Fruit fly (Drosophila melanogaster): ENCODE measurements around the gene Grp170.

The Grp170 gene

DNA sequence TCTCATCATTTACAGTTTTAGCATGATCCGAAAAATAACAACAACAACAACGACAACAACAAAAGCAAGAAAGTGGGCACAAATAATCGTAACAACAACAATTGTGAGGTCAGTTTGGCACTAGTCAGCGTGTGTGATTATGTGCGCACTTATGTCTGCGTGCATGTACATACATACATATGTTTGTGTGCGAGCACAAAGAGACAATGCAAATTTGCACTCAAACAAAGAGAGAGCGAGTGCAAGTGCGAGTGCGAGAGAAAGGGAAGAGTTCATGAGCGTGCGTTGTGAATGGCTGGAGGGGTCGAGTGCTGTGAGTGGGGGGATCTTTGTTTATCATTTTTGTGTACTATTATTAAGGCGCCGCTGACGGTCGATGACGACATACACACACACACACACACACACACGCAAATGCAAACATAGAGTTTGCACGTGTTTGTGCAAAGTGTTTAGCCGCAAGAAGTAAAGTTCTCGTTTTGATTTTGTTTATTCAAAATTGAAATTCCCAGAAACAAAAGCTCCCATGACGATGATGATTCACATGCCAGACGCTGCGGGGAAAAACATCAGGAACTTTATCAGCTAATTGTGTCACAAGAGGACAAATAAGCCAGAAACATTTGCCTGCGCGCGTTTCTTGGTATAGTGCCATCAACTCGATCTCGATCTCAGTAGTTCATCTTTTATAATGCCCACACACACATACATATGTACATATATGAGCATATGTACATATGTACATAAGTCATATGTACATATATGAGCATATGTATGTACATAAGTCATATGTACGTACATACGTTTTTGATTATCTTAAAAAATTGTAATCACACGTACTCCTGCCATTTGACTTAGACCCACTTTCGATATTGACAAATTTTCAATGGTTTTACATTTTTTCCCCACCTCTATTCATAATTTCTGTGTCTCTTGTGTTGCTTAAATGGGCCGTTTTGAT, 19.9 kb upstream of the Grp170 start (continued):
- TF ChIP-seq CG10979 (tag; optimal IDR thresholded peaks at IDR 0.05): no peak
- peak; percentile 87 for TF ChIP-seq sens (GFP tag)
- peak; percentile 24; the same call in 1 of the 2 replicates for TF ChIP-seq stc (GFP tag; IDR thresholded peaks at IDR 0.05)
- TF ChIP-seq schlank (tag; optimal IDR thresholded peaks at IDR 0.05): no peak
- TF ChIP-seq CG1024 (GFP tag; IDR thresholded peaks at IDR 0.05): peak; percentile 34; the same call in 1 of the 2 replicates
- TF ChIP-seq tap (tag; optimal IDR thresholded peaks at IDR 0.05): peak; percentile 15
- TF ChIP-seq Hr78 (GFP tag; optimal IDR thresholded peaks at IDR 0.05): peak in 1 of 2 experiments; percentile 19
- TF ChIP-seq wek (GFP tag; optimal IDR thresholded peaks at IDR 0.05): peak; percentile 38
- no peak for TF ChIP-seq kah (GFP tag; optimal IDR thresholded peaks at IDR 0.05)
- TF ChIP-seq CG18599 (GFP tag; optimal IDR thresholded peaks at IDR 0.05): no peak
- TF ChIP-seq CG31388 (GFP tag; optimal IDR thresholded peaks at IDR 0.05): no peak
- TF ChIP-seq Jarid2 (GFP tag; optimal IDR thresholded peaks at IDR 0.05): no peak
- peak; percentile 4 for TF ChIP-seq lab (GFP tag; optimal IDR thresholded peaks at IDR 0.05)
- no peak for TF ChIP-seq CG8281 (tag; optimal IDR thresholded peaks at IDR 0.05)
- no peak for TF ChIP-seq Lhr (GFP tag; optimal IDR thresholded peaks at IDR 0.05)
- no peak for TF ChIP-seq Sin3A (optimal IDR thresholded peaks at IDR 0.05)
- peak; percentile 51 for TF ChIP-seq Xrp1 (GFP tag; IDR thresholded peaks at IDR 0.05)
- no peak for TF ChIP-seq CG11504 (tag; optimal IDR thresholded peaks at IDR 0.05)
- TF ChIP-seq Neu2 (GFP tag; optimal IDR thresholded peaks at IDR 0.05; ENCODE audit: borderline replicate concordance): no peak
- TF ChIP-seq CG4424 (GFP tag; optimal IDR thresholded peaks at IDR 0.05): no peak
- TF ChIP-seq CG13424 (tag; optimal IDR thresholded peaks at IDR 0.05): no peak
- no peak for TF ChIP-seq zf30C (GFP tag; optimal IDR thresholded peaks at IDR 0.05)
- TF ChIP-seq CG12219 (GFP tag; optimal IDR thresholded peaks at IDR 0.05): no peak
- no peak for TF ChIP-seq CG4820 (GFP tag; optimal IDR thresholded peaks at IDR 0.05)
- TF ChIP-seq CG12071 (GFP tag; optimal IDR thresholded peaks at IDR 0.05): peak; percentile 26
- no peak for TF ChIP-seq psq (GFP tag; optimal IDR thresholded peaks at IDR 0.05)
- TF ChIP-seq HHEX (GFP tag; optimal IDR thresholded peaks at IDR 0.05): no peak
- no peak for TF ChIP-seq ttk (GFP tag; IDR thresholded peaks at IDR 0.05)
- no peak for TF ChIP-seq CG7271 (tag; optimal IDR thresholded peaks at IDR 0.05)
- no peak for TF ChIP-seq CG4617 (GFP tag; optimal IDR thresholded peaks at IDR 0.05; ENCODE audit: borderline replicate concordance)
- no peak for TF ChIP-seq tin (GFP tag; optimal IDR thresholded peaks at IDR 0.05)
- no peak for TF ChIP-seq Six4 (GFP tag; optimal IDR thresholded peaks at IDR 0.05)
- no peak for TF ChIP-seq kay (GFP tag; optimal IDR thresholded peaks at IDR 0.05)
- TF ChIP-seq CG12299 (tag; optimal IDR thresholded peaks at IDR 0.05): no peak
- TF ChIP-seq CG8388 (GFP tag; optimal IDR thresholded peaks at IDR 0.05): no peak
- no peak for TF ChIP-seq Sry-δ (GFP tag; optimal IDR thresholded peaks at IDR 0.05)
- no peak for TF ChIP-seq CG6791 (GFP tag; IDR thresholded peaks at IDR 0.05; ENCODE audit: partially characterized antibody)
- TF ChIP-seq fd64A (GFP tag; optimal IDR thresholded peaks at IDR 0.05): no peak
- no peak for TF ChIP-seq luna (GFP tag; optimal IDR thresholded peaks at IDR 0.05)
- peak; percentile 15 to 30 for TF ChIP-seq chif (GFP tag; optimal IDR thresholded peaks at IDR 0.05)
- TF ChIP-seq sd (tag; optimal IDR thresholded peaks at IDR 0.05): no peak
- no peak for TF ChIP-seq CG10462 (GFP tag; optimal IDR thresholded peaks at IDR 0.05)
- TF ChIP-seq Sry-β (GFP tag; optimal IDR thresholded peaks at IDR 0.05): no peak
- no peak for TF ChIP-seq CG1529 (GFP tag; optimal IDR thresholded peaks at IDR 0.05)
- no peak for TF ChIP-seq Chrac-16 (GFP tag; optimal IDR thresholded peaks at IDR 0.05)
- no peak for TF ChIP-seq CG7928 (GFP tag; optimal IDR thresholded peaks at IDR 0.05)
- no peak for TF ChIP-seq CG2116 (GFP tag; optimal IDR thresholded peaks at IDR 0.05)
- no peak for TF ChIP-seq jigr1 (GFP tag; IDR thresholded peaks at IDR 0.05)

All from whole organism, embryonic.